Worm (Caenorhabditis elegans): ENCODE data around the gene T08G5.3.

DNA sequence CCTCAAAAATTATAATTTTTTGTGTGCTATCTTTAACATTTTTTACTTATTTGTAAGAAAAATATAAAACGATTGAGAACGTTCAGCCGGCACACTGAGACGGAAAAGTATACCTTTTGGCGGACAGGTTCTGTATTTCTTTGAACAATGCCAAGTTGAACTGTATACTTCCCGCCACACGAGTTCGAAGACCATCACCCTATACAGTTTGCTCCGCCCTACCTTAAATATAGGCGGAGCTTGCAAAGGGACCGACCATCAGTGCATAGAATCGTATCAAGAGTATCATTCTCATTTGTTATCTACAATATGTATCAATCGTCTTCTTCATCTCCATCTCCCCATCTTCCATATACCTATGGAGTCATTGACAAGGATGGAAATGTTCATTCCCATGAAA, 42.5 kb downstream of the T08G5.3 start, which contains the start of gene end-1:
- TF ChIP-seq sdc-2 (tag; optimal IDR thresholded peaks at IDR 0.05) (no peak), ceh-14 (tag; optimal IDR thresholded peaks at IDR 0.05) (no peak), unc-55 (GFP tag; optimal IDR thresholded peaks at IDR 0.05) (no peak)
